Worm (Caenorhabditis elegans): Measurements from ENCODE around the gene clec-208.

DNA sequence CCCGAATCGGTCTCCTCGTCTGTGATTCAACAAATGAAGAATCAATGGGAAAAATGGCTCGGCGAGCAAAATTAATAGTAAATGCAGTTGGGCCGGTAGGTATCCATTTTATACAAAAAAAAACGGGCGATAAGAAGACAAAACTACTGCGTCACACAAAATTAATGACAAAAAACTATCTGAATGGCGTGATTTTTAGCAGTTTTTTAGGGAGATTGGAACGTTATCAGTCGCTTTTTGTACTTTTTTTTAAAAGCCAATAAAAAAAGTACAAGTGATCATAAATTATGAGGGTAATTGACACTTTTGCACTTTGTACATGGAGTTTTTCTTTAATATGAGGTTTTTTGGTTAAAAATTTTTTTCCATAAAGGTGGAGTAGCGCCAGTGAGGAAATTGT, 25.4 kb downstream of the clec-208 start:
- TF ChIP-seq Y67H2A.10 (GFP tag; conservative IDR thresholded peaks at IDR 0.05) (no peak), madf-6 (GFP tag; IDR thresholded peaks at IDR 0.05) (no peak)

Data from whole organism, young adult.